Fruit fly (Drosophila melanogaster) whole organism: ENCODE results near the gene CG2991.

ENCODE experiments used
- CG8478 ChIP-seq: fragments of >200 bp; optimal IDR thresholded peaks from 2 replicates; lab custom pipeline; 2018; ENCODE audit warnings: inconsistent platforms
- Dll ChIP-seq: fragments of >200 bp; optimal IDR thresholded peaks from 2 replicates; lab custom pipeline; 2017
- EcR ChIP-seq, 2 experiments: fragments of >200 bp; optimal IDR thresholded peaks; 2 replicates each; lab custom pipeline; 2017; ENCODE audit warnings: missing biosample characterization in 2 of 2, missing genetic modification characterization in 2 of 2, missing genetic modification reagents in 2 of 2
- psq ChIP-seq: fragments of >200 bp; optimal IDR thresholded peaks from 2 replicates; lab custom pipeline; 2017

DNA sequence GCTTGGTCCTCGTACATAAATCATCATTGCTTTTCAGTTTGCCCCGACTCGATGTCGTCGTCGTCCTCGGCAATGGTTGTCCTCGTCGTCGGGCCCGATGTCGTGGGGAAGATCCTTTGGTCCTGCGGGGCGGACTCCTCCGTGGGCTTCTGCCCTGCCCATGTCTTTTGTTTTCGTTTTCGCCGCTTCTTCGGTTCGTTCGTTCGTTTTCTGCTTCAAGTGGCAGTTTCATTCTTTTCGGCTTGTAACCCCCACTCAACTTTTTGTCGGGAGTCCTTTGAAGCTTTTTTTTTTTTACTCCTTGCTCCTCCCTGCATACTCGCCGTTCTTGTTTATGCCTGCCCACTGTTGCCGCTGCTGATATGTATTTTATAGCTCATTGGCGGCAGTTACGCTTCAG lies 46.7 kb downstream of the CG2991 start:
- TF ChIP-seq CG8478 (lab: Kevin White, UChicago) (no peak), EcR (GFP tag; optimal IDR thresholded peaks at IDR 0.05; lab: Kevin White, UChicago) (no peak), psq (no peak), Dll (lab: Kevin White, UChicago) (no peak)
